Worm (Caenorhabditis elegans) whole organism, young adult: ENCODE measurements around the gene oac-24.

Source experiments
- B0336.3 ChIP-seq: fragments of 200-800 bp; sonication (Bioruptor generic); IDR thresholded peaks from 2 replicates; pipeline ENCODE4 v1.3.6; 2022; ENCODE audit warnings: missing genetic modification characterization, missing compliant biosample characterization
- C17E4.6 ChIP-seq: fragments of 200-800 bp; sonication (Bioruptor generic); IDR thresholded peaks from 2 replicates; pipeline ENCODE4 v1.3.6; 2022; ENCODE audit warnings: missing genetic modification reagents, missing genetic modification characterization, missing compliant biosample characterization
- F37B4.10 ChIP-seq: fragments of 200-800 bp; sonication (Bioruptor generic); IDR thresholded peaks from 2 replicates; pipeline ENCODE4 v1.3.6; 2022; ENCODE audit warnings: missing genetic modification characterization, missing compliant biosample characterization
- F49E8.2 ChIP-seq: sonication (generic microtip); optimal IDR thresholded peaks from 3 replicates; lab custom pipeline; 2017; ENCODE audit warnings: missing genetic modification characterization, mild to moderate bottlenecking, missing compliant biosample characterization, antibody characterized with exemption, moderate library complexity; ENCODE audit not compliant: insufficient read depth
- F57A8.1 ChIP-seq: fragments of 200-800 bp; sonication (Bioruptor generic); optimal IDR thresholded peaks from 2 replicates; lab custom pipeline; 2018; ENCODE audit warnings: mild to moderate bottlenecking, missing genetic modification characterization, moderate library complexity, missing compliant biosample characterization
- K12H6.12 ChIP-seq: fragments of 200-800 bp; sonication (Bioruptor generic); optimal IDR thresholded peaks from 2 replicates; lab custom pipeline; 2018; ENCODE audit warnings: mild to moderate bottlenecking, missing genetic modification characterization, missing compliant biosample characterization
- T07F8.4 ChIP-seq: sonication (generic microtip); optimal IDR thresholded peaks from 2 replicates; lab custom pipeline; 2016; ENCODE audit warnings: mild to moderate bottlenecking, missing genetic modification characterization, moderate library complexity, missing compliant biosample characterization
- Y53F4B.3 ChIP-seq: fragments of 200-800 bp; sonication (Bioruptor generic); IDR thresholded peaks from 2 replicates; pipeline ENCODE4 v1.3.6; 2022; ENCODE audit warnings: missing genetic modification reagents, missing genetic modification characterization, missing compliant biosample characterization
- Y56A3A.18 ChIP-seq: fragments of 200-800 bp; sonication (Bioruptor generic); IDR thresholded peaks from 2 replicates; pipeline ENCODE4 v1.3.6; 2022; ENCODE audit warnings: missing genetic modification reagents, missing genetic modification characterization, missing compliant biosample characterization
- ZK185.1 ChIP-seq: sonication (generic microtip); optimal IDR thresholded peaks from 2 replicates; lab custom pipeline; 2016; ENCODE audit warnings: mild to moderate bottlenecking, missing genetic modification characterization, missing compliant biosample characterization; ENCODE audit not compliant: poor library complexity, severe bottlenecking
- akir-1 ChIP-seq: fragments of 200-800 bp; sonication (Bioruptor generic); optimal IDR thresholded peaks from 2 replicates; lab custom pipeline; 2018; ENCODE audit warnings: mild to moderate bottlenecking, missing genetic modification characterization, moderate library complexity, missing compliant biosample characterization
- ama-1 ChIP-seq, 3 experiments: fragments of 150-350 bp in 1 of 3; sonication (generic microtip) in 2 of 3; optimal IDR thresholded peaks; 2 replicates each; lab custom pipeline; 2014 to 2018; ENCODE audit warnings: missing biosample characterization in 2 of 3, missing genetic modification characterization in 2 of 3, missing genetic modification reagents in 2 of 3
- aptf-3 ChIP-seq: fragments of 200-800 bp; sonication (Bioruptor generic); IDR thresholded peaks from 2 replicates; pipeline ENCODE4 v1.3.6; 2022; ENCODE audit warnings: missing genetic modification characterization, missing compliant biosample characterization
- attf-6 ChIP-seq: fragments of 200-800 bp; sonication (Bioruptor generic); IDR thresholded peaks from 2 replicates; pipeline ENCODE4 v1.3.6; 2022; ENCODE audit warnings: missing genetic modification reagents, missing genetic modification characterization, missing compliant biosample characterization
- bed-2 ChIP-seq: fragments of 200-800 bp; sonication (Bioruptor generic); IDR thresholded peaks from 2 replicates; pipeline ENCODE4 v1.3.6; 2022; ENCODE audit warnings: missing genetic modification reagents, missing genetic modification characterization, missing compliant biosample characterization
- ccch-3 ChIP-seq: fragments of 200-800 bp; sonication (Bioruptor generic); optimal IDR thresholded peaks from 2 replicates; lab custom pipeline; 2018; ENCODE audit warnings: mild to moderate bottlenecking, missing genetic modification characterization, missing compliant biosample characterization
- cebp-2 ChIP-seq: fragments of 200-800 bp; sonication (Bioruptor generic); IDR thresholded peaks from 2 replicates; pipeline ENCODE4 v1.3.6; 2022; ENCODE audit warnings: missing genetic modification characterization, missing compliant biosample characterization
- ceh-79 ChIP-seq: sonication (generic microtip); optimal IDR thresholded peaks from 2 replicates; lab custom pipeline; 2017; ENCODE audit warnings: mild to moderate bottlenecking, missing genetic modification characterization, missing compliant biosample characterization
- ceh-91 ChIP-seq: fragments of 200-800 bp; sonication (Bioruptor generic); IDR thresholded peaks from 2 replicates; pipeline ENCODE4 v1.3.6; 2022; ENCODE audit warnings: missing genetic modification reagents, missing genetic modification characterization, missing compliant biosample characterization
- chd-7 ChIP-seq: sonication (generic microtip); optimal IDR thresholded peaks from 2 replicates; lab custom pipeline; 2016; ENCODE audit warnings: mild to moderate bottlenecking, missing genetic modification characterization, moderate library complexity, missing compliant biosample characterization
- dox-1 ChIP-seq: fragments of 200-800 bp; sonication (Bioruptor generic); IDR thresholded peaks from 2 replicates; pipeline ENCODE4 v1.3.6; 2022; ENCODE audit warnings: missing genetic modification reagents, missing genetic modification characterization, missing compliant biosample characterization
- fkh-3 ChIP-seq: sonication (generic microtip); optimal IDR thresholded peaks from 2 replicates; lab custom pipeline; 2016; ENCODE audit warnings: mild to moderate bottlenecking, missing genetic modification characterization, missing compliant biosample characterization
- hlh-12 ChIP-seq: sonication (generic microtip); optimal IDR thresholded peaks from 2 replicates; lab custom pipeline; 2016; ENCODE audit warnings: missing genetic modification characterization, missing compliant biosample characterization
- hmg-1.2 ChIP-seq: fragments of 200-800 bp; sonication (Bioruptor generic); IDR thresholded peaks from 2 replicates; pipeline ENCODE4 v1.3.6; 2022; ENCODE audit warnings: missing genetic modification reagents, missing genetic modification characterization, missing compliant biosample characterization
- hsf-1 ChIP-seq: fragments of 200-800 bp; sonication (Bioruptor generic); IDR thresholded peaks from 2 replicates; pipeline ENCODE4 v1.3.6; 2022; ENCODE audit warnings: missing genetic modification reagents, missing genetic modification characterization, missing compliant biosample characterization
- let-526 ChIP-seq: fragments of 200-800 bp; sonication (Bioruptor generic); IDR thresholded peaks from 2 replicates; pipeline ENCODE4 v1.3.6; 2022; ENCODE audit warnings: missing genetic modification reagents, missing genetic modification characterization, missing compliant biosample characterization
- lin-26 ChIP-seq: fragments of 200-800 bp; sonication (Bioruptor generic); IDR thresholded peaks from 2 replicates; pipeline ENCODE4 v1.3.6; 2022; ENCODE audit warnings: missing genetic modification reagents, missing genetic modification characterization, missing compliant biosample characterization
- lin-35 ChIP-seq, 3 experiments: fragments of 150-350 bp in 2 of 3; sonication (generic microtip) in 1 of 3; optimal IDR thresholded peaks; 2 replicates each; lab custom pipeline; 2014 to 2018; ENCODE audit warnings: missing biosample characterization in 3 of 3, missing genetic modification characterization in 3 of 3, missing genetic modification reagents in 3 of 3
- lin-54 ChIP-seq: fragments of 200-800 bp; sonication (Bioruptor generic); optimal IDR thresholded peaks from 2 replicates; lab custom pipeline; 2018; ENCODE audit warnings: mild to moderate bottlenecking, missing genetic modification characterization, missing compliant biosample characterization
- madf-10 ChIP-seq: sonication (generic microtip); optimal IDR thresholded peaks from 2 replicates; lab custom pipeline; 2016; ENCODE audit warnings: mild to moderate bottlenecking, missing genetic modification characterization, missing compliant biosample characterization
- madf-6 ChIP-seq: fragments of 200-800 bp; sonication (Bioruptor generic); IDR thresholded peaks from 2 replicates; pipeline ENCODE4 v1.3.6; 2022; ENCODE audit warnings: missing genetic modification reagents, missing genetic modification characterization, missing compliant biosample characterization
- madf-8 ChIP-seq: fragments of 200-800 bp; sonication (Bioruptor generic); conservative IDR thresholded peaks from 2 replicates; pipeline ENCODE4 v1.3.6; 2022; ENCODE audit warnings: missing genetic modification reagents, missing genetic modification characterization, missing compliant biosample characterization
- mel-28 ChIP-seq: sonication (generic microtip); optimal IDR thresholded peaks from 2 replicates; lab custom pipeline; 2016; ENCODE audit warnings: borderline replicate concordance, mild to moderate bottlenecking, missing genetic modification characterization, missing compliant biosample characterization
- nfyb-1 ChIP-seq: fragments of 200-800 bp; sonication (Bioruptor generic); IDR thresholded peaks from 2 replicates; pipeline ENCODE4 v1.3.6; 2022; ENCODE audit warnings: missing genetic modification reagents, missing genetic modification characterization, missing compliant biosample characterization
- nhr-179 ChIP-seq: sonication (generic microtip); optimal IDR thresholded peaks from 2 replicates; lab custom pipeline; 2016; ENCODE audit warnings: mild to moderate bottlenecking, missing genetic modification characterization, missing compliant biosample characterization
- rcor-1 ChIP-seq: fragments of 200-800 bp; sonication (Bioruptor generic); IDR thresholded peaks from 2 replicates; pipeline ENCODE4 v1.3.6; 2022; ENCODE audit warnings: missing genetic modification reagents, missing genetic modification characterization, missing compliant biosample characterization
- sdz-38 ChIP-seq: sonication (generic microtip); optimal IDR thresholded peaks from 2 replicates; lab custom pipeline; 2016; ENCODE audit warnings: missing genotype, missing genetic modification characterization, missing compliant biosample characterization
- snpc-1.3 ChIP-seq: sonication (generic microtip); optimal IDR thresholded peaks from 2 replicates; lab custom pipeline; 2017; ENCODE audit warnings: missing genetic modification characterization, mild to moderate bottlenecking, missing compliant biosample characterization, antibody characterized with exemption, moderate library complexity, missing genotype, missing genetic modification reagents; ENCODE audit not compliant: insufficient read depth
- snpc-3.4 ChIP-seq: sonication (generic microtip); optimal IDR thresholded peaks from 2 replicates; lab custom pipeline; 2017; ENCODE audit warnings: missing genetic modification characterization, mild to moderate bottlenecking, missing compliant biosample characterization, antibody characterized with exemption, moderate library complexity, missing genotype, missing genetic modification reagents
- snpc-4 ChIP-seq, 5 experiments: fragments of 150-350 bp in 1 of 5; sonication (generic microtip) in 4 of 5; optimal IDR thresholded peaks; 2 replicates each; lab custom pipeline; 2014 to 2018; ENCODE audit warnings: missing genetic modification characterization in 5 of 5, missing biosample characterization in 3 of 5, antibody characterized with exemption in 2 of 5, mild to moderate bottlenecking in 2 of 5, missing compliant biosample characterization in 2 of 5, missing genotype in 2 of 5, moderate library complexity in 2 of 5, missing genetic modification reagents in 1 of 5
- tbp1 ChIP-seq: fragments of 200-800 bp; sonication (Bioruptor generic); optimal IDR thresholded peaks from 2 replicates; lab custom pipeline; 2018; ENCODE audit warnings: mild to moderate bottlenecking, missing genetic modification characterization, missing compliant biosample characterization
- tbx-9 ChIP-seq: sonication (generic microtip); optimal IDR thresholded peaks from 2 replicates; lab custom pipeline; 2016; ENCODE audit warnings: borderline replicate concordance, missing genetic modification characterization, inconsistent platforms, missing compliant biosample characterization
- unc-130 ChIP-seq: sonication (generic microtip); optimal IDR thresholded peaks from 2 replicates; lab custom pipeline; 2016; ENCODE audit warnings: missing genetic modification reagents, missing genetic modification characterization, missing compliant biosample characterization
- xnd-1 ChIP-seq: sonication (generic microtip); optimal IDR thresholded peaks from 2 replicates; lab custom pipeline; 2016; ENCODE audit warnings: missing genotype, missing genetic modification reagents, missing genetic modification characterization, missing compliant biosample characterization
- ztf-22 ChIP-seq: fragments of 200-800 bp; sonication (Bioruptor generic); optimal IDR thresholded peaks from 2 replicates; lab custom pipeline; 2018; ENCODE audit warnings: mild to moderate bottlenecking, missing genetic modification characterization, moderate library complexity, missing compliant biosample characterization

Gene oac-24

ce11 chrV:4755308-4756029 lies 44.9 kb downstream of the oac-24 start, which contains the start of gene pgl-3 (continued):
- TF ChIP-seq aptf-3 (no peak), F37B4.10 (GFP tag; lab: Robert Waterston, UW) (0 out of 2 replicates have a peak, but pooled peaks have one; percentile 19), chd-7 (no peak), F57A8.1 (GFP tag; lab: Kevin White, UChicago) (no peak), tbp1 (GFP tag; lab: Kevin White, UChicago) (peak; percentile 13), C17E4.6 (GFP tag; lab: Robert Waterston, UW) (peak; percentile 72), madf-6 (peak; percentile 70), snpc-3.4 (no peak), ama-1 (optimal IDR thresholded peaks at IDR 0.05; lab: Kevin White, UChicago) (no peak), ama-1 (GFP tag; optimal IDR thresholded peaks at IDR 0.05; lab: Kevin White, UChicago) (no peak), snpc-4 (GFP tag; optimal IDR thresholded peaks at IDR 0.05; lab: Kevin White, UChicago) (peak; percentile 24), snpc-4 (tag; optimal IDR thresholded peaks at IDR 0.05; lab: Kevin White, UChicago) (no peak), xnd-1 (tag; lab: Kevin White, UChicago) (peak; percentile 42), rcor-1 (GFP tag; lab: Robert Waterston, UW) (no peak; the same call in 1 of the 2 replicates), nhr-179 (no peak), akir-1 (no peak), lin-35 (GFP tag; optimal IDR thresholded peaks at IDR 0.05; lab: Kevin White, UChicago) (no peak), K12H6.12 (no peak), lin-26 (GFP tag; lab: Robert Waterston, UW) (peak; percentile 60; the same call in 1 of the 2 replicates), unc-130 (GFP tag; lab: Kevin White, UChicago) (peak; percentile 11), dox-1 (GFP tag; lab: Robert Waterston, UW) (no peak), madf-10 (tag; lab: Kevin White, UChicago) (no peak), ztf-22 (GFP tag; lab: Kevin White, UChicago) (no peak), let-526 (GFP tag; lab: Robert Waterston, UW) (no peak), F49E8.2 (tag; lab: Kevin White, UChicago) (peak; percentile 56), ceh-79 (tag; lab: Kevin White, UChicago) (no peak), mel-28 (tag; lab: Kevin White, UChicago) (no peak), ceh-91 (GFP tag; lab: Robert Waterston, UW) (peak; percentile 45; the same call in 1 of the 2 replicates), ZK185.1 (tag; lab: Kevin White, UChicago) (no peak), Y53F4B.3 (GFP tag; lab: Robert Waterston, UW) (no peak), attf-6 (GFP tag; lab: Robert Waterston, UW) (peak; percentile 61), bed-2 (GFP tag; lab: Robert Waterston, UW) (no peak), fkh-3 (tag; lab: Kevin White, UChicago) (no peak), nfyb-1 (GFP tag; lab: Robert Waterston, UW) (0 out of 2 replicates have a peak, but pooled peaks have one; percentile 10), hmg-1.2 (GFP tag; lab: Robert Waterston, UW) (peak; percentile 34), B0336.3 (GFP tag; lab: Robert Waterston, UW) (peak; percentile 48; the same call in 1 of the 2 replicates), hlh-12 (no peak), madf-8 (GFP tag; lab: Robert Waterston, UW) (peak; percentile 45), Y56A3A.18 (GFP tag; lab: Robert Waterston, UW) (peak; percentile 42; the same call in 1 of the 2 replicates), T07F8.4 (tag; lab: Kevin White, UChicago) (no peak), snpc-1.3 (tag; lab: Kevin White, UChicago) (peak; percentile 20), cebp-2 (GFP tag; lab: Robert Waterston, UW) (no peak), ccch-3 (no peak), lin-54 (peak; percentile 52), tbx-9 (no peak), hsf-1 (GFP tag; lab: Robert Waterston, UW) (peak; percentile 83), sdz-38 (tag; lab: Kevin White, UChicago) (no peak)
